Worm (Caenorhabditis elegans) whole organism, L2 larva: ENCODE results near the gene far-4.
A peak's percentile ranks its signal among the peaks of the same experiment; 100 is the strongest.

Experiments used
- C34F6.9 ChIP-seq: fragments of 150-350 bp; optimal IDR thresholded peaks from 2 replicates; lab custom pipeline; 2014; ENCODE audit warnings: missing biosample characterization, missing genetic modification characterization
- F13H6.1 ChIP-seq: sonication (generic microtip); optimal IDR thresholded peaks from 2 replicates; lab custom pipeline; 2016; ENCODE audit warnings: missing genetic modification characterization, missing compliant biosample characterization
- R02D3.7 ChIP-seq: fragments of 150-350 bp; optimal IDR thresholded peaks from 2 replicates; lab custom pipeline; 2014; ENCODE audit warnings: missing biosample characterization, missing genetic modification characterization
- Y55F3AM.14 ChIP-seq: fragments of 200-800 bp; sonication (Bioruptor generic); optimal IDR thresholded peaks from 2 replicates; lab custom pipeline; 2018; ENCODE audit warnings: mild to moderate bottlenecking, missing genetic modification characterization, missing compliant biosample characterization
- ZK546.5 ChIP-seq: sonication (generic microtip); optimal IDR thresholded peaks from 2 replicates; lab custom pipeline; 2017; ENCODE audit warnings: missing biosample characterization, missing genetic modification characterization
- alr-1 ChIP-seq: fragments of 150-350 bp; optimal IDR thresholded peaks from 2 replicates; lab custom pipeline; 2014; ENCODE audit warnings: missing biosample characterization, missing genetic modification characterization
- aly-2 ChIP-seq: fragments of 150-350 bp; optimal IDR thresholded peaks from 2 replicates; lab custom pipeline; 2014; ENCODE audit warnings: missing biosample characterization, missing genetic modification characterization
- ama-1 ChIP-seq: fragments of 150-350 bp; optimal IDR thresholded peaks from 2 replicates; lab custom pipeline; 2018; ENCODE audit warnings: inconsistent platforms
- blmp-1 ChIP-seq: sonication (generic microtip); optimal IDR thresholded peaks from 2 replicates; lab custom pipeline; 2017; ENCODE audit warnings: missing genetic modification characterization, mild to moderate bottlenecking, missing compliant biosample characterization, antibody characterized with exemption, moderate library complexity; ENCODE audit not compliant: insufficient read depth
- ceh-16 ChIP-seq: fragments of 150-350 bp; optimal IDR thresholded peaks from 2 replicates; lab custom pipeline; 2014; ENCODE audit warnings: missing biosample characterization, missing genetic modification characterization
- ceh-82 ChIP-seq: fragments of 150-350 bp; optimal IDR thresholded peaks from 2 replicates; lab custom pipeline; 2014; ENCODE audit warnings: missing biosample characterization, missing genetic modification characterization
- crh-2 ChIP-seq: sonication (generic microtip); optimal IDR thresholded peaks from 2 replicates; lab custom pipeline; 2017; ENCODE audit warnings: missing biosample characterization, missing genetic modification characterization
- dmd-4 ChIP-seq: sonication (generic microtip); optimal IDR thresholded peaks from 2 replicates; lab custom pipeline; 2017; ENCODE audit warnings: missing biosample characterization, missing genetic modification characterization
- elt-1 ChIP-seq: fragments of 150-350 bp; optimal IDR thresholded peaks from 2 replicates; lab custom pipeline; 2014; ENCODE audit warnings: missing biosample characterization, missing genetic modification characterization
- elt-3 ChIP-seq: sonication (generic microtip); optimal IDR thresholded peaks from 2 replicates; lab custom pipeline; 2017; ENCODE audit warnings: missing biosample characterization, missing genetic modification characterization
- fos-1 ChIP-seq: fragments of 150-350 bp; optimal IDR thresholded peaks from 2 replicates; lab custom pipeline; 2014; ENCODE audit warnings: missing biosample characterization, missing genetic modification characterization
- gmeb-1 ChIP-seq: fragments of 150-350 bp; optimal IDR thresholded peaks from 2 replicates; lab custom pipeline; 2014; ENCODE audit warnings: missing biosample characterization, missing genetic modification characterization
- lin-13 ChIP-seq: fragments of 150-350 bp; optimal IDR thresholded peaks from 2 replicates; lab custom pipeline; 2014; ENCODE audit warnings: missing biosample characterization, missing genetic modification reagents, missing genetic modification characterization
- lsy-2 ChIP-seq, 2 experiments: fragments of 150-350 bp in 1 of 2; sonication (generic microtip) in 1 of 2; optimal IDR thresholded peaks; 2 replicates each; lab custom pipeline; 2014 to 2017; ENCODE audit warnings: missing biosample characterization in 2 of 2, missing genetic modification characterization in 2 of 2
- mab-5 ChIP-seq: fragments of 150-350 bp; optimal IDR thresholded peaks from 2 replicates; lab custom pipeline; 2014; ENCODE audit warnings: missing biosample characterization, missing genetic modification characterization
- mbf-1 ChIP-seq: sonication (generic microtip); optimal IDR thresholded peaks from 2 replicates; lab custom pipeline; 2017; ENCODE audit warnings: missing biosample characterization, missing genetic modification characterization
- mdl-1 ChIP-seq, 2 experiments: fragments of 150-350 bp in 1 of 2; sonication (generic microtip) in 1 of 2; optimal IDR thresholded peaks; 2 replicates each; lab custom pipeline; 2017; ENCODE audit warnings: missing biosample characterization in 2 of 2, missing genetic modification characterization in 2 of 2
- nhr-10 ChIP-seq: sonication (generic microtip); optimal IDR thresholded peaks from 2 replicates; lab custom pipeline; 2017; ENCODE audit warnings: missing biosample characterization, missing genetic modification characterization
- nhr-11 ChIP-seq: fragments of 150-350 bp; optimal IDR thresholded peaks from 2 replicates; lab custom pipeline; 2014; ENCODE audit warnings: missing biosample characterization, missing genetic modification characterization
- nhr-12 ChIP-seq: fragments of 150-350 bp; optimal IDR thresholded peaks from 2 replicates; lab custom pipeline; 2014; ENCODE audit warnings: missing biosample characterization, missing genetic modification characterization
- nhr-129 ChIP-seq: fragments of 150-350 bp; optimal IDR thresholded peaks from 2 replicates; lab custom pipeline; 2014; ENCODE audit warnings: missing biosample characterization, missing genetic modification characterization
- nhr-21 ChIP-seq: fragments of 150-350 bp; optimal IDR thresholded peaks from 2 replicates; lab custom pipeline; 2014; ENCODE audit warnings: missing biosample characterization, missing genetic modification characterization
- nhr-237 ChIP-seq: fragments of 150-350 bp; optimal IDR thresholded peaks from 2 replicates; lab custom pipeline; 2014; ENCODE audit warnings: missing biosample characterization, missing genetic modification characterization
- nhr-25 ChIP-seq: fragments of 150-350 bp; sonication (generic microtip); optimal IDR thresholded peaks from 3 replicates; lab custom pipeline; 2014; ENCODE audit warnings: missing biosample characterization, missing genetic modification characterization
- nhr-6 ChIP-seq: fragments of 150-350 bp; optimal IDR thresholded peaks from 2 replicates; lab custom pipeline; 2014; ENCODE audit warnings: missing biosample characterization, missing genetic modification characterization
- sem-4 ChIP-seq: fragments of 150-350 bp; optimal IDR thresholded peaks from 2 replicates; lab custom pipeline; 2014; ENCODE audit warnings: missing biosample characterization, missing genetic modification reagents, missing genetic modification characterization
- skn-1 ChIP-seq: sonication (generic microtip); optimal IDR thresholded peaks from 2 replicates; lab custom pipeline; 2017; ENCODE audit warnings: missing biosample characterization, missing genetic modification characterization
- sma-3 ChIP-seq: sonication (generic microtip); optimal IDR thresholded peaks from 2 replicates; lab custom pipeline; 2016; ENCODE audit warnings: missing genetic modification reagents, missing genetic modification characterization, missing compliant biosample characterization
- sma-9 ChIP-seq, 2 experiments: fragments of 150-350 bp in 1 of 2; sonication (generic microtip) in 1 of 2; optimal IDR thresholded peaks; 2 replicates each; lab custom pipeline; 2014 to 2016; ENCODE audit warnings: missing genetic modification characterization in 2 of 2, mild to moderate bottlenecking in 1 of 2, missing biosample characterization in 1 of 2, missing compliant biosample characterization in 1 of 2, missing genetic modification reagents in 1 of 2, moderate library complexity in 1 of 2
- snpc-4 ChIP-seq: fragments of 150-350 bp; optimal IDR thresholded peaks from 2 replicates; lab custom pipeline; 2014; ENCODE audit warnings: missing biosample characterization, missing genetic modification characterization
- unc-39 ChIP-seq: fragments of 150-350 bp; optimal IDR thresholded peaks from 2 replicates; lab custom pipeline; 2014; ENCODE audit warnings: missing biosample characterization, missing genetic modification characterization
- unc-55 ChIP-seq: fragments of 150-350 bp; sonication (generic microtip); optimal IDR thresholded peaks from 3 replicates; lab custom pipeline; 2014; ENCODE audit warnings: missing biosample characterization, missing genetic modification reagents, missing genetic modification characterization
- unc-62 ChIP-seq: fragments of 150-350 bp; optimal IDR thresholded peaks from 2 replicates; lab custom pipeline; 2014; ENCODE audit warnings: missing biosample characterization, missing genetic modification reagents, missing genetic modification characterization
- ztf-1 ChIP-seq: fragments of 200-800 bp; sonication (Bioruptor generic); conservative IDR thresholded peaks from 2 replicates; pipeline ENCODE4 v1.3.6; 2022; ENCODE audit warnings: missing genetic modification characterization, missing compliant biosample characterization
- ztf-4 ChIP-seq: fragments of 150-350 bp; optimal IDR thresholded peaks from 2 replicates; lab custom pipeline; 2014; ENCODE audit warnings: missing biosample characterization, missing genetic modification characterization

far-4 gene

DNA sequence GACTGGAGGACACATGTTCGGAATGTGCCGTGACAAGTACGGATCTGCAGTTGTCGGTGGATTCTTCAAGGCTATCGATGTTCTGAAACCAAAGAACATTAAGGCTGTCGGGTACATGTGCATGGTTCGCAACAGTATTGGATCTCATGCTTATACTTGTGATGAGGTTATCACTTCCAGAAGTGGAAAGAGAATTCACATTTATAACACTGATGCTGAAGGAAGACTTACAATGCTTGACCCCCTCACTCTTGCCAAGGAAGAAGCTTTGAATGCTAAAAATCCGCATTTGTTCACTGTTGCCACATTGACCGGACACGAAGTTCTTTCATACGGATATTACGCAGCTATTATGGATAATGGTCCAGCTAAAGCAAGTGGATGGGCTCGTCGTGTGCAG, 45.6 kb upstream of the far-4 start:
- TF ChIP-seq F13H6.1 (tag; lab: Kevin White, UChicago) (no peak), elt-1 (tag; lab: Kevin White, UChicago) (no peak), aly-2 (tag; lab: Kevin White, UChicago) (no peak), R02D3.7 (no peak), blmp-1 (tag; lab: Kevin White, UChicago) (no peak), sma-9 (GFP tag; optimal IDR thresholded peaks at IDR 0.05; lab: Kevin White, UChicago) (no peak), sma-9 (tag; optimal IDR thresholded peaks at IDR 0.05; lab: Kevin White, UChicago) (no peak), ceh-82 (tag; lab: Kevin White, UChicago) (no peak), ama-1 (lab: Kevin White, UChicago) (no peak), lin-13 (GFP tag; lab: Kevin White, UChicago) (no peak), sem-4 (tag; lab: Kevin White, UChicago) (no peak), unc-39 (tag; lab: Kevin White, UChicago) (no peak), unc-62 (no peak), ztf-4 (no peak), mab-5 (tag; lab: Kevin White, UChicago) (no peak), lsy-2 (tag; optimal IDR thresholded peaks at IDR 0.05; lab: Kevin White, UChicago) (no peak), crh-2 (tag; lab: Kevin White, UChicago) (no peak), gmeb-1 (tag; lab: Kevin White, UChicago) (no peak), mbf-1 (tag; lab: Kevin White, UChicago) (no peak)

DNA sequence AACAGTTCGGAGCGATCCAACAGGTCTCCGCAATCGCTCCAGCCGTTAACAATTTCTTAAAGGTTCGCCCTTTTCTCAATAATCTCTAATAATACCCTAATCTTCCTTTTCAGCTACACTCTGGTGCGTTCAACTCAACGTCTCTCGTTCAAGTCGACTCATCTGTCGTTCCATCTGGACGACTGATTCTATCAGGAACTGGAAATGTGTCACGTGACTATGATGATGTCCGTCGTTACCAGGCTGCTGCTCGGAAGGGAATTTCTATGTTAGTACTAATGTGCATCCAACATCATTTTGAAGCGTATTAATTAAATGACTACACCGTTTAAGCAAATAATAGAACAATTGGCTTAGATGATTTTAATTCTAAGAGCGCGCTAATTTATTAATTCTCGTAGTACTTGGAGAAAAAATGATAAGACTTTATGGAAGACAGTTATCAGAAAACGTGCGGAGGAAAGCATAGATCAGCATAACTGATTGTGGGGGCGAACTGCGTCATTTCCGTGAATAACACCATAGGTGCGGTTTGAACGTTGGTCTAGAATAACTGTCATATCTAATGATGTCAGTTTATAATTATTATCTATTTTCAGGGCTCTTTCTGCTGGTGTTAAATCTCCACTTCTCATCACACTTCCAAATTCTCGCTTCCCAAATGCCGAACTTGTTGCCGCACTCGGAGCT, 44.5 kb upstream of the far-4 start:
- no peak for TF ChIP-seq nhr-10
- no peak for TF ChIP-seq lin-13 (GFP tag; lab: Kevin White, UChicago)
- TF ChIP-seq elt-1 (tag; lab: Kevin White, UChicago): no peak
- TF ChIP-seq skn-1: no peak
- TF ChIP-seq nhr-11 (tag; lab: Kevin White, UChicago): no peak
- no peak for TF ChIP-seq nhr-237 (tag; lab: Kevin White, UChicago)
- TF ChIP-seq alr-1 (tag; lab: Kevin White, UChicago): no peak
- no peak for TF ChIP-seq nhr-6 (tag; lab: Kevin White, UChicago)
- TF ChIP-seq R02D3.7: no peak
- TF ChIP-seq Y55F3AM.14: no peak
- no peak for TF ChIP-seq blmp-1 (tag; lab: Kevin White, UChicago)
- TF ChIP-seq nhr-12 (tag; lab: Kevin White, UChicago): no peak
- TF ChIP-seq ztf-1 (GFP tag; lab: Robert Waterston, UW): no peak
- TF ChIP-seq unc-55 (GFP tag; lab: Kevin White, UChicago): no peak
- TF ChIP-seq F13H6.1 (tag; lab: Kevin White, UChicago): no peak
- TF ChIP-seq, all 48 proteins: peak for 0

DNA sequence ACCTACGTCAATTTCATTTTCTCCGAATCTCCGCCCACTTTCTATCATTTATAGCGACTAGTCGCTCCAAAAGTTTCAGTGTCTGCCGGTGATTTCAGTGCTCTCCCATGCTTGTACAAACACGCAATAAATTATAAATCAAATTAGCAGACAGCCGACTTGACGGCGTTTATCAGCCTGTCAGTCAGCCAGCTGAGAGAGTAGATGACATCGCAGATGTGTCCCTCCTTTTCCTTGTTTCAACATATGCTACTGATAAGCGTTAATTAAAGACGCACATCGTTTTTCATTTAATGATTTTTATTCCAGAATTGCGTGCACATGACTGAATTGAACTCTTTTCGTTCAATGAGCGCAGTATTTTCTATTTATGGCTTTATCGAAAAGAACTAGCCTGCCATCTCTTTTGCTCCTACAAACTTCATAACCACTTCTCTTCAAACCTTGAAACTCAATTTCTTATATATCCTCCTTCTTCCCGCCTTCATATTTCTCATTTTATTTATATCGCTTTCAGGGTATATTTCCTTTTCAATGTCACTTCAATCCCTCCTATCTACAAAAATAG, 43.8 kb upstream of the far-4 start, which contains the start of gene lap-2:
Gene lap-2, plus strand, starts transcription at position 518 of the 568 bp plus-strand sequence.
- no peak for TF ChIP-seq ZK546.5 (tag; lab: Kevin White, UChicago)
- TF ChIP-seq sma-9 (GFP tag; optimal IDR thresholded peaks at IDR 0.05; lab: Kevin White, UChicago): peak; percentile 88
- TF ChIP-seq sma-9 (tag; optimal IDR thresholded peaks at IDR 0.05; lab: Kevin White, UChicago): no peak
- TF ChIP-seq elt-3 (tag; lab: Kevin White, UChicago): no peak
- TF ChIP-seq crh-2 (tag; lab: Kevin White, UChicago): peak; percentile 23
- peak; percentile 36 for TF ChIP-seq fos-1 (tag; lab: Kevin White, UChicago)
- TF ChIP-seq F13H6.1 (tag; lab: Kevin White, UChicago): peak; percentile 17
- no peak for TF ChIP-seq sma-3 (GFP tag; lab: Kevin White, UChicago)

DNA sequence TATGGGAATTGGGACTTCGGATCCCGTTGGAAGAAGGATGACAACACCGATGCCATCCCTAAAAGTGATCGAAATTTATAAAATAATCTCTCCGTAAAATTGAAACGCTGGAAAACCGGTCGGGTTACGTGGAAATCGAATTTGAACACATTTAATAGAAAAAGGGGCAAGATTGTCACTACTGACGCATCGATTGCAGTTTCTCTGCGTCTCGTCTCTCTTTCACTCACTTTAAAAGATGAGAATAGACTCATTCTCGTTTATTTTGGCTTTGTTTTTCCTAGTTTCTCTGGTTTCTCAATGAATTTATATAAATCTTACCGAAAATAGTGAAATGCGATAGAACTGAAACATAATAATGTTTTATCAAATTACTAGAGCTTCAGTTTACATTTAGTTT, 42.2 kb upstream of the far-4 start, which contains the start of gene scyl-1:
Gene scyl-1, minus strand, starts transcription at position 56 of the 400 bp plus-strand sequence.
- TF ChIP-seq crh-2 (tag; lab: Kevin White, UChicago): peak; percentile 86
- peak; percentile 31 for TF ChIP-seq ztf-4
- TF ChIP-seq mdl-1 (tag; optimal IDR thresholded peaks at IDR 0.05; lab: Kevin White, UChicago): peak in 1 of 2 experiments; percentile 14
- TF ChIP-seq unc-55 (GFP tag; lab: Kevin White, UChicago): peak; percentile 74
- peak; percentile 83 for TF ChIP-seq sem-4 (tag; lab: Kevin White, UChicago)
- TF ChIP-seq snpc-4 (tag; lab: Kevin White, UChicago): peak; percentile 17
- TF ChIP-seq C34F6.9 (tag; lab: Kevin White, UChicago): peak; percentile 71
- peak; percentile 92 for TF ChIP-seq sma-9 (GFP tag; optimal IDR thresholded peaks at IDR 0.05; lab: Kevin White, UChicago)
- no peak for TF ChIP-seq sma-9 (tag; optimal IDR thresholded peaks at IDR 0.05; lab: Kevin White, UChicago)
- no peak for TF ChIP-seq nhr-6 (tag; lab: Kevin White, UChicago)
- peak; percentile 80 for TF ChIP-seq nhr-21 (tag; lab: Kevin White, UChicago)
- TF ChIP-seq nhr-25 (tag; lab: Kevin White, UChicago): peak; percentile 88
- no peak for TF ChIP-seq elt-3 (tag; lab: Kevin White, UChicago)
- no peak for TF ChIP-seq ceh-16 (tag; lab: Kevin White, UChicago)
- TF ChIP-seq dmd-4: peak; percentile 3
- peak; percentile 81 for TF ChIP-seq nhr-129 (tag; lab: Kevin White, UChicago)
- peak; percentile 87 for TF ChIP-seq sma-3 (GFP tag; lab: Kevin White, UChicago)
- no peak for TF ChIP-seq unc-62
- peak; percentile 83 for TF ChIP-seq F13H6.1 (tag; lab: Kevin White, UChicago)
- peak; percentile 69 to 89 for TF ChIP-seq lsy-2 (tag; optimal IDR thresholded peaks at IDR 0.05; lab: Kevin White, UChicago)
- TF ChIP-seq mab-5 (tag; lab: Kevin White, UChicago): peak; percentile 78
- TF ChIP-seq fos-1 (tag; lab: Kevin White, UChicago): peak; percentile 71
- peak; percentile 85 for TF ChIP-seq lin-13 (GFP tag; lab: Kevin White, UChicago)
- peak; percentile 83 for TF ChIP-seq gmeb-1 (tag; lab: Kevin White, UChicago)
- TF ChIP-seq blmp-1 (tag; lab: Kevin White, UChicago): peak; percentile 59
- no peak for TF ChIP-seq aly-2 (tag; lab: Kevin White, UChicago)
- TF ChIP-seq nhr-237 (tag; lab: Kevin White, UChicago): no peak
